Worm (Caenorhabditis elegans) whole organism, L1 larva: ENCODE data around the gene ets-6.
A peak's percentile ranks its signal among the peaks of the same experiment; 100 is the strongest.

ENCODE experiments used
- C04F5.9 ChIP-seq: sonication (generic microtip); optimal IDR thresholded peaks from 2 replicates; lab custom pipeline; 2016; ENCODE audit warnings: missing genetic modification characterization, missing compliant biosample characterization
- aha-1 ChIP-seq: fragments of 150-350 bp; optimal IDR thresholded peaks from 2 replicates; lab custom pipeline; 2014; ENCODE audit warnings: missing biosample characterization, missing genetic modification characterization
- aly-2 ChIP-seq: fragments of 150-350 bp; optimal IDR thresholded peaks from 2 replicates; lab custom pipeline; 2014; ENCODE audit warnings: missing biosample characterization, missing genetic modification characterization
- ama-1 ChIP-seq: fragments of 150-350 bp; optimal IDR thresholded peaks from 2 replicates; lab custom pipeline; 2014
- ceh-8 ChIP-seq: fragments of 200-800 bp; sonication (Bioruptor generic); optimal IDR thresholded peaks from 2 replicates; lab custom pipeline; 2018; ENCODE audit warnings: mild to moderate bottlenecking, missing genetic modification characterization, moderate library complexity, missing compliant biosample characterization
- ceh-88 ChIP-seq: fragments of 200-800 bp; sonication (Bioruptor generic); IDR thresholded peaks from 2 replicates; pipeline ENCODE4 v1.3.6; 2022; ENCODE audit warnings: missing genetic modification characterization, missing compliant biosample characterization
- ceh-90 ChIP-seq: sonication (generic microtip); optimal IDR thresholded peaks from 2 replicates; lab custom pipeline; 2016; ENCODE audit warnings: missing genetic modification characterization, missing compliant biosample characterization
- ces-1 ChIP-seq: fragments of 150-350 bp; optimal IDR thresholded peaks from 2 replicates; lab custom pipeline; 2014; ENCODE audit warnings: missing biosample characterization, missing genetic modification reagents, missing genetic modification characterization
- dpl-1 ChIP-seq, 3 experiments: fragments of 150-350 bp in 2 of 3; sonication (generic microtip) in 1 of 3; optimal IDR thresholded peaks; 2 replicates each; lab custom pipeline; 2014 to 2017; ENCODE audit warnings: missing biosample characterization in 3 of 3, missing genetic modification characterization in 3 of 3, missing genetic modification reagents in 3 of 3
- dsc-1 ChIP-seq: sonication (generic microtip); optimal IDR thresholded peaks from 2 replicates; lab custom pipeline; 2016; ENCODE audit warnings: mild to moderate bottlenecking, missing genetic modification characterization, missing compliant biosample characterization
- efl-1 ChIP-seq, 4 experiments: fragments of 150-350 bp; optimal IDR thresholded peaks in 3 of 4; peaks in 1 of 4; 1 replicate in 1 of 4; 2 replicates in 3 of 4; lab custom pipeline; 2014; ENCODE audit warnings: missing biosample characterization in 2 of 4, missing genetic modification characterization in 2 of 4, missing genetic modification reagents in 2 of 4
- efl-3 ChIP-seq: fragments of 200-800 bp; sonication (Bioruptor generic); optimal IDR thresholded peaks from 2 replicates; lab custom pipeline; 2018; ENCODE audit warnings: mild to moderate bottlenecking, missing genetic modification characterization, missing compliant biosample characterization
- egl-13 ChIP-seq: sonication (generic microtip); optimal IDR thresholded peaks from 2 replicates; lab custom pipeline; 2016; ENCODE audit warnings: missing genotype, missing genetic modification reagents, missing genetic modification characterization, missing compliant biosample characterization
- egl-27 ChIP-seq, 2 experiments: fragments of 150-350 bp in 1 of 2; sonication (generic microtip); optimal IDR thresholded peaks; 3 replicates each; lab custom pipeline; 2017 to 2018; ENCODE audit warnings: missing biosample characterization in 2 of 2, missing genetic modification characterization in 2 of 2, missing genetic modification reagents in 2 of 2
- elt-2 ChIP-seq: sonication (generic microtip); optimal IDR thresholded peaks from 2 replicates; lab custom pipeline; 2016; ENCODE audit warnings: missing genetic modification characterization, mild to moderate bottlenecking, inconsistent platforms, missing compliant biosample characterization, missing genetic modification reagents
- elt-3 ChIP-seq, 6 experiments: fragments of 150-350 bp in 1 of 6; sonication (generic microtip); optimal IDR thresholded peaks; 2 replicates each; lab custom pipeline; 2017 to 2018; ENCODE audit warnings: missing biosample characterization in 6 of 6, missing genetic modification characterization in 6 of 6, inconsistent platforms in 1 of 6
- ets-5 ChIP-seq: fragments of 200-800 bp; sonication (Bioruptor generic); IDR thresholded peaks from 2 replicates; pipeline ENCODE4 v1.3.6; 2022; ENCODE audit warnings: missing genetic modification characterization, missing compliant biosample characterization
- fkh-10 ChIP-seq: sonication (generic microtip); optimal IDR thresholded peaks from 2 replicates; lab custom pipeline; 2017; ENCODE audit warnings: missing biosample characterization, missing genetic modification reagents, missing genetic modification characterization
- fkh-4 ChIP-seq: sonication (generic microtip); optimal IDR thresholded peaks from 2 replicates; lab custom pipeline; 2016; ENCODE audit warnings: missing compliant biosample characterization, missing genetic modification characterization, borderline replicate concordance
- fos-1 ChIP-seq: fragments of 150-350 bp; optimal IDR thresholded peaks from 2 replicates; lab custom pipeline; 2014; ENCODE audit warnings: missing biosample characterization, missing genetic modification characterization
- hlh-17 ChIP-seq: fragments of 200-800 bp; sonication (Bioruptor generic); optimal IDR thresholded peaks from 2 replicates; lab custom pipeline; 2018; ENCODE audit warnings: missing genetic modification characterization, mild to moderate bottlenecking, missing compliant biosample characterization, moderate library complexity, borderline replicate concordance
- hlh-4 ChIP-seq: sonication (generic microtip); optimal IDR thresholded peaks from 2 replicates; lab custom pipeline; 2016; ENCODE audit warnings: mild to moderate bottlenecking, missing genetic modification characterization, missing compliant biosample characterization
- isw-1 ChIP-seq: fragments of 200-800 bp; sonication (Bioruptor generic); IDR thresholded peaks from 2 replicates; pipeline ENCODE4 v1.3.6; 2022; ENCODE audit warnings: missing genetic modification characterization, missing compliant biosample characterization
- jun-1 ChIP-seq: fragments of 150-350 bp; optimal IDR thresholded peaks from 2 replicates; lab custom pipeline; 2014; ENCODE audit warnings: missing biosample characterization, missing genetic modification reagents, missing genetic modification characterization
- lin-13 ChIP-seq: fragments of 150-350 bp; optimal IDR thresholded peaks from 2 replicates; lab custom pipeline; 2014; ENCODE audit warnings: missing biosample characterization, missing genetic modification reagents, missing genetic modification characterization
- lin-14 ChIP-seq: fragments of 200-800 bp; sonication (Bioruptor generic); optimal IDR thresholded peaks from 2 replicates; lab custom pipeline; 2018; ENCODE audit warnings: mild to moderate bottlenecking, missing genetic modification characterization, moderate library complexity, missing compliant biosample characterization
- lin-15B ChIP-seq: fragments of 150-350 bp; sonication (generic microtip); optimal IDR thresholded peaks from 3 replicates; lab custom pipeline; 2014; ENCODE audit warnings: missing biosample characterization, missing genetic modification characterization
- lin-39 ChIP-seq: fragments of 150-350 bp; optimal IDR thresholded peaks from 2 replicates; lab custom pipeline; 2014; ENCODE audit warnings: missing biosample characterization, missing genetic modification reagents, missing genetic modification characterization
- lsy-2 ChIP-seq, 2 experiments: fragments of 150-350 bp; optimal IDR thresholded peaks; 2 replicates each; lab custom pipeline; 2014; ENCODE audit warnings: missing biosample characterization in 2 of 2, missing genetic modification characterization in 2 of 2
- mab-9 ChIP-seq: fragments of 200-800 bp; sonication (Bioruptor generic); IDR thresholded peaks from 2 replicates; pipeline ENCODE4 v1.3.6; 2022; ENCODE audit warnings: missing genetic modification reagents, missing genetic modification characterization, missing compliant biosample characterization
- mdl-1 ChIP-seq, 2 experiments: fragments of 150-350 bp; optimal IDR thresholded peaks; 2 replicates each; lab custom pipeline; 2014 to 2017; ENCODE audit warnings: missing biosample characterization in 2 of 2, missing genetic modification characterization in 2 of 2, inconsistent platforms in 1 of 2
- mef-2 ChIP-seq: fragments of 150-350 bp; optimal IDR thresholded peaks from 2 replicates; lab custom pipeline; 2014; ENCODE audit warnings: missing biosample characterization, missing genetic modification characterization
- nhr-11 ChIP-seq: fragments of 150-350 bp; optimal IDR thresholded peaks from 2 replicates; lab custom pipeline; 2014; ENCODE audit warnings: missing biosample characterization, missing genetic modification characterization
- nhr-12 ChIP-seq: sonication (generic microtip); optimal IDR thresholded peaks from 2 replicates; lab custom pipeline; 2017; ENCODE audit warnings: missing biosample characterization, missing genetic modification characterization
- nhr-28 ChIP-seq: fragments of 150-350 bp; optimal IDR thresholded peaks from 2 replicates; lab custom pipeline; 2014; ENCODE audit warnings: missing biosample characterization, missing genetic modification characterization
- nhr-76 ChIP-seq: sonication (generic microtip); optimal IDR thresholded peaks from 2 replicates; lab custom pipeline; 2017; ENCODE audit warnings: missing biosample characterization, missing genetic modification characterization
- nhr-85 ChIP-seq: sonication (generic microtip); peaks from one replicate; lab custom pipeline; 2016; ENCODE audit warnings: missing genetic modification characterization, inconsistent platforms, missing compliant biosample characterization
- nhr-90 ChIP-seq: sonication (generic microtip); optimal IDR thresholded peaks from 2 replicates; lab custom pipeline; 2016; ENCODE audit warnings: mild to moderate bottlenecking, missing genetic modification characterization, missing compliant biosample characterization; ENCODE audit not compliant: poor library complexity
- pax-3 ChIP-seq: fragments of 200-800 bp; sonication (Bioruptor generic); optimal IDR thresholded peaks from 2 replicates; lab custom pipeline; 2018; ENCODE audit warnings: mild to moderate bottlenecking, missing genetic modification characterization, moderate library complexity, missing compliant biosample characterization
- rnt-1 ChIP-seq: sonication (generic microtip); optimal IDR thresholded peaks from 2 replicates; lab custom pipeline; 2016; ENCODE audit warnings: mild to moderate bottlenecking, missing genetic modification characterization, moderate library complexity, missing compliant biosample characterization
- skn-1 ChIP-seq: fragments of 150-350 bp; optimal IDR thresholded peaks from 2 replicates; lab custom pipeline; 2014; ENCODE audit warnings: missing biosample characterization, missing genetic modification characterization
- snu-23 ChIP-seq: sonication (generic microtip); optimal IDR thresholded peaks from 2 replicates; lab custom pipeline; 2016; ENCODE audit warnings: missing genetic modification characterization, missing compliant biosample characterization
- sox-4 ChIP-seq: sonication (generic microtip); optimal IDR thresholded peaks from 2 replicates; lab custom pipeline; 2016; ENCODE audit warnings: missing genetic modification characterization, missing compliant biosample characterization
- sptf-1 ChIP-seq: fragments of 150-350 bp; optimal IDR thresholded peaks from 2 replicates; lab custom pipeline; 2014; ENCODE audit warnings: missing biosample characterization, missing genetic modification characterization
- tbx-2 ChIP-seq: sonication (generic microtip); optimal IDR thresholded peaks from 2 replicates; lab custom pipeline; 2016; ENCODE audit warnings: missing genetic modification characterization, missing compliant biosample characterization
- tlp-1 ChIP-seq: fragments of 150-350 bp; optimal IDR thresholded peaks from 2 replicates; lab custom pipeline; 2014; ENCODE audit warnings: missing biosample characterization, missing genetic modification characterization
- unc-130 ChIP-seq: fragments of 150-350 bp; optimal IDR thresholded peaks from 2 replicates; lab custom pipeline; 2017; ENCODE audit warnings: missing biosample characterization, missing genetic modification characterization, inconsistent platforms
- unc-30 ChIP-seq: sonication (generic microtip); optimal IDR thresholded peaks from 2 replicates; lab custom pipeline; 2017; ENCODE audit warnings: missing biosample characterization, missing genetic modification characterization
- unc-62 ChIP-seq: fragments of 150-350 bp; optimal IDR thresholded peaks from 2 replicates; lab custom pipeline; 2014; ENCODE audit warnings: missing biosample characterization, missing genetic modification reagents, missing genetic modification characterization
- unc-86 ChIP-seq: sonication (generic microtip); optimal IDR thresholded peaks from 2 replicates; lab custom pipeline; 2016; ENCODE audit warnings: missing genetic modification characterization, missing compliant biosample characterization
- vab-15 ChIP-seq: sonication (generic microtip); optimal IDR thresholded peaks from 2 replicates; lab custom pipeline; 2017; ENCODE audit warnings: missing genotype, mild to moderate bottlenecking, missing genetic modification characterization, missing compliant biosample characterization
- zag-1 ChIP-seq: fragments of 150-350 bp; optimal IDR thresholded peaks from 2 replicates; lab custom pipeline; 2014; ENCODE audit warnings: missing biosample characterization, missing genetic modification characterization
- zip-4 ChIP-seq: fragments of 200-800 bp; sonication (Bioruptor generic); optimal IDR thresholded peaks from 2 replicates; lab custom pipeline; 2018; ENCODE audit warnings: mild to moderate bottlenecking, missing genetic modification characterization, moderate library complexity, missing compliant biosample characterization
- ztf-11 ChIP-seq, 2 experiments: sonication (generic microtip); optimal IDR thresholded peaks; 2 replicates each; lab custom pipeline; 2016 to 2017; ENCODE audit warnings: missing genetic modification characterization in 2 of 2, missing biosample characterization in 1 of 2, missing compliant biosample characterization in 1 of 2

The ets-6 gene

ce11 chrV:7587637-7588036, 7.3 kb upstream of the ets-6 start, which contains the start of the genes F19F10.11 and C50E3.5 (continued):
- no peak for TF ChIP-seq unc-62 (GFP tag; lab: Kevin White, UChicago)
- no peak for TF ChIP-seq lin-39
- TF ChIP-seq fkh-10 = no peak
- no peak for TF ChIP-seq pax-3 (tag; lab: Kevin White, UChicago)
- no peak for TF ChIP-seq hlh-4 (tag; lab: Kevin White, UChicago)
- TF ChIP-seq mef-2 (tag; lab: Kevin White, UChicago) = no peak
- no peak for TF ChIP-seq aha-1 (tag; lab: Kevin White, UChicago)
- TF ChIP-seq nhr-85 (tag; lab: Kevin White, UChicago) = peak; percentile 74
- TF ChIP-seq fkh-4 (tag; lab: Kevin White, UChicago) = no peak
- no peak for TF ChIP-seq ama-1 (lab: Kevin White, UChicago)
- peak; percentile 46 for TF ChIP-seq fos-1 (tag; lab: Kevin White, UChicago)
- no peak for TF ChIP-seq egl-27 (tag; optimal IDR thresholded peaks at IDR 0.05; lab: Kevin White, UChicago)
- TF ChIP-seq tlp-1 = no peak
- no peak for TF ChIP-seq nhr-76 (tag; lab: Kevin White, UChicago)
- TF ChIP-seq unc-30 (tag; lab: Kevin White, UChicago) = no peak
- TF ChIP-seq efl-1 (optimal IDR thresholded peaks at IDR 0.05; lab: Kevin White, UChicago) = peak; percentile 69 to 71
- peak; percentile 69 to 95 for TF ChIP-seq efl-1 (GFP tag; optimal IDR thresholded peaks at IDR 0.05 in 1 of 2; lab: Kevin White, UChicago)
- TF ChIP-seq unc-130 (tag; lab: Kevin White, UChicago) = no peak
- peak; percentile 64 for TF ChIP-seq unc-86
- no peak for TF ChIP-seq aly-2 (tag; lab: Kevin White, UChicago)
- TF ChIP-seq lsy-2 (tag; optimal IDR thresholded peaks at IDR 0.05; lab: Kevin White, UChicago) = peak; percentile 71 to 74
- peak; percentile 53 for TF ChIP-seq lin-13
- no peak for TF ChIP-seq hlh-17 (GFP tag; lab: Kevin White, UChicago)
- no peak for TF ChIP-seq jun-1 (tag; lab: Kevin White, UChicago)
- TF ChIP-seq snu-23 (GFP tag; lab: Kevin White, UChicago) = peak; percentile 78
- TF ChIP-seq ces-1 = no peak
- TF ChIP-seq lin-15B (tag; lab: Kevin White, UChicago) = peak; percentile 38
- peak; percentile 48 to 72 (median 66) for TF ChIP-seq dpl-1 (GFP tag; optimal IDR thresholded peaks at IDR 0.05; lab: Kevin White, UChicago)
- no peak for TF ChIP-seq C04F5.9
- no peak for TF ChIP-seq efl-3 (GFP tag; lab: Kevin White, UChicago)
- no peak for TF ChIP-seq sox-4 (tag; lab: Kevin White, UChicago)
- TF ChIP-seq tbx-2 (tag; lab: Kevin White, UChicago) = peak; percentile 70
- TF ChIP-seq ceh-90 (tag; lab: Kevin White, UChicago) = no peak
- peak; percentile 62 for TF ChIP-seq dsc-1 (tag; lab: Kevin White, UChicago)
- TF ChIP-seq isw-1 (GFP tag; lab: Robert Waterston, UW) = peak; percentile 26
- TF ChIP-seq zip-4 (GFP tag; lab: Kevin White, UChicago) = no peak
- no peak for TF ChIP-seq vab-15 (tag; lab: Kevin White, UChicago)
- peak; percentile 79 for TF ChIP-seq lin-14 (GFP tag; lab: Kevin White, UChicago)
- TF ChIP-seq ceh-88 (GFP tag; lab: Robert Waterston, UW) = no peak
- peak in 1 of 2 experiments; percentile 32 for TF ChIP-seq mdl-1 (tag; optimal IDR thresholded peaks at IDR 0.05; lab: Kevin White, UChicago)
- TF ChIP-seq nhr-12 (tag; lab: Kevin White, UChicago) = no peak
- peak in 1 of 6 experiments; percentile 57 for TF ChIP-seq elt-3 (tag; optimal IDR thresholded peaks at IDR 0.05; lab: Kevin White, UChicago)
- TF ChIP-seq ztf-11 (tag; optimal IDR thresholded peaks at IDR 0.05; lab: Kevin White, UChicago) = no peak
- no peak for TF ChIP-seq ceh-8 (GFP tag; lab: Kevin White, UChicago)
- peak; percentile 57 for TF ChIP-seq rnt-1 (tag; lab: Kevin White, UChicago)
- no peak for TF ChIP-seq nhr-28 (tag; lab: Kevin White, UChicago)
- TF ChIP-seq zag-1 (tag; lab: Kevin White, UChicago) = no peak
- no peak for TF ChIP-seq ets-5 (GFP tag; lab: Robert Waterston, UW)
- TF ChIP-seq skn-1 (tag; lab: Kevin White, UChicago) = peak; percentile 48
- no peak for TF ChIP-seq elt-2 (tag; lab: Kevin White, UChicago)
- no peak for TF ChIP-seq nhr-11
- peak; percentile 66 for TF ChIP-seq nhr-90 (tag; lab: Kevin White, UChicago)
- no peak for TF ChIP-seq mab-9 (GFP tag; lab: Robert Waterston, UW)
- TF ChIP-seq sptf-1 (tag; lab: Kevin White, UChicago) = no peak
- no peak for TF ChIP-seq egl-13 (tag; lab: Kevin White, UChicago)
